Fruit fly (Drosophila melanogaster) whole organism, prepupa: ENCODE results near the gene CG14074.
A peak's percentile ranks its signal among the peaks of the same experiment; 100 is the strongest.

Experiments
- Blimp-1 ChIP-seq: fragments of 200-800 bp; sonication (Bioruptor generic); optimal IDR thresholded peaks from 3 replicates; lab custom pipeline; 2017; ENCODE audit warnings: missing biosample characterization, missing genetic modification characterization, mild to moderate bottlenecking, moderate library complexity, missing genetic modification reagents
- CG10669 ChIP-seq: fragments of 200-800 bp; sonication (Bioruptor generic); optimal IDR thresholded peaks from 3 replicates; lab custom pipeline; 2018; ENCODE audit warnings: missing biosample characterization, mild to moderate bottlenecking, missing genetic modification characterization, moderate library complexity
- CG11762 ChIP-seq: fragments of 200-800 bp; sonication (Bioruptor generic); optimal IDR thresholded peaks from 3 replicates; lab custom pipeline; 2016; ENCODE audit warnings: missing biosample characterization, missing genetic modification characterization; ENCODE audit not compliant: insufficient read depth
- CG11902 ChIP-seq: fragments of 200-800 bp; sonication (Bioruptor generic); optimal IDR thresholded peaks from 3 replicates; lab custom pipeline; 2016; ENCODE audit warnings: missing biosample characterization, missing genetic modification characterization
- CG15336 ChIP-seq: fragments of 200-800 bp; sonication (Bioruptor generic); IDR thresholded peaks from 2 replicates; pipeline ENCODE4 v1.3.6; 2022; ENCODE audit warnings: missing biosample characterization, missing genetic modification characterization
- CG31627 ChIP-seq: fragments of 200-800 bp; sonication (Bioruptor generic); optimal IDR thresholded peaks from 3 replicates; lab custom pipeline; 2016; ENCODE audit warnings: missing biosample characterization, missing genetic modification characterization
- CG32006 ChIP-seq: fragments of 200-800 bp; sonication (Bioruptor generic); optimal IDR thresholded peaks from 3 replicates; lab custom pipeline; 2017; ENCODE audit warnings: missing biosample characterization, mild to moderate bottlenecking, missing genetic modification characterization
- CG3919 ChIP-seq: fragments of 200-800 bp; sonication (Bioruptor generic); optimal IDR thresholded peaks from 3 replicates; lab custom pipeline; 2016; ENCODE audit warnings: missing biosample characterization, missing genetic modification characterization
- CG4318 ChIP-seq: fragments of 200-800 bp; sonication (Bioruptor generic); optimal IDR thresholded peaks from 3 replicates; lab custom pipeline; 2017; ENCODE audit warnings: missing biosample characterization, mild to moderate bottlenecking, missing genetic modification characterization
- CG6276 ChIP-seq: fragments of 200-800 bp; sonication (Bioruptor generic); optimal IDR thresholded peaks from 2 replicates; lab custom pipeline; 2017; ENCODE audit warnings: missing biosample characterization, mild to moderate bottlenecking, missing genetic modification characterization
- CG6792 ChIP-seq: fragments of 200-800 bp; sonication (Bioruptor generic); optimal IDR thresholded peaks from 3 replicates; lab custom pipeline; 2016; ENCODE audit warnings: missing biosample characterization, missing genetic modification characterization
- Ets21C ChIP-seq: fragments of 200-800 bp; sonication (Bioruptor generic); optimal IDR thresholded peaks from 3 replicates; lab custom pipeline; 2016; ENCODE audit warnings: missing biosample characterization, missing genetic modification characterization
- Ets96B ChIP-seq: fragments of 200-800 bp; optimal IDR thresholded peaks from 2 replicates; lab custom pipeline; 2019; ENCODE audit warnings: missing biosample characterization, mild to moderate bottlenecking, missing genetic modification characterization, moderate library complexity
- Hr38 ChIP-seq: sonication (Bioruptor generic); optimal IDR thresholded peaks from 2 replicates; lab custom pipeline; 2016; ENCODE audit warnings: missing biosample characterization, missing genetic modification characterization
- Hr39 ChIP-seq: fragments of 200-800 bp; sonication (Bioruptor generic); optimal IDR thresholded peaks from 2 replicates; lab custom pipeline; 2016; ENCODE audit warnings: missing biosample characterization, missing genetic modification characterization
- Lpt ChIP-seq: fragments of 200-800 bp; sonication (Bioruptor generic); optimal IDR thresholded peaks from 3 replicates; lab custom pipeline; 2016; ENCODE audit warnings: missing biosample characterization, missing genetic modification characterization
- Smox ChIP-seq: fragments of 200-800 bp; sonication (Bioruptor generic); optimal IDR thresholded peaks from 3 replicates; lab custom pipeline; 2016; ENCODE audit warnings: missing biosample characterization, missing genetic modification characterization
- Sox102F ChIP-seq: fragments of 200-800 bp; sonication (Bioruptor generic); optimal IDR thresholded peaks from 2 replicates; lab custom pipeline; 2016; ENCODE audit warnings: missing biosample characterization, mild to moderate bottlenecking, missing genetic modification characterization
- Sox14 ChIP-seq: fragments of 200-800 bp; sonication (Bioruptor generic); optimal IDR thresholded peaks from 3 replicates; lab custom pipeline; 2016; ENCODE audit warnings: missing biosample characterization, missing genetic modification characterization
- Sox15 ChIP-seq: fragments of 200-800 bp; sonication (Bioruptor generic); optimal IDR thresholded peaks from 3 replicates; lab custom pipeline; 2016; ENCODE audit warnings: missing biosample characterization, missing genetic modification characterization
- achi ChIP-seq: fragments of 200-800 bp; sonication (Bioruptor generic); optimal IDR thresholded peaks from 3 replicates; lab custom pipeline; 2016; ENCODE audit warnings: missing biosample characterization, missing genetic modification characterization
- acj6 ChIP-seq: fragments of 200-800 bp; sonication (Bioruptor generic); optimal IDR thresholded peaks from 3 replicates; lab custom pipeline; 2016; ENCODE audit warnings: missing biosample characterization, missing genetic modification characterization
- cyc ChIP-seq: fragments of 200-800 bp; sonication (Bioruptor generic); optimal IDR thresholded peaks from 3 replicates; lab custom pipeline; 2016; ENCODE audit warnings: missing biosample characterization, missing genetic modification characterization
- eg ChIP-seq: fragments of 200-800 bp; sonication (Bioruptor generic); IDR thresholded peaks from 3 replicates; pipeline ENCODE4 v1.3.6; 2022; ENCODE audit warnings: missing biosample characterization, missing genetic modification characterization
- esn ChIP-seq: fragments of 200-800 bp; sonication (Bioruptor generic); optimal IDR thresholded peaks from 2 replicates; lab custom pipeline; 2016; ENCODE audit warnings: missing biosample characterization, mild to moderate bottlenecking, missing genetic modification characterization, moderate library complexity
- fd85E ChIP-seq: fragments of 200-800 bp; sonication (Bioruptor generic); optimal IDR thresholded peaks from 3 replicates; lab custom pipeline; 2016; ENCODE audit warnings: missing biosample characterization, missing genetic modification characterization
- fkh ChIP-seq: fragments of 200-800 bp; sonication (Bioruptor generic); optimal IDR thresholded peaks from 3 replicates; lab custom pipeline; 2017; ENCODE audit warnings: missing biosample characterization, mild to moderate bottlenecking, missing genetic modification characterization, moderate library complexity
- pdm3 ChIP-seq: fragments of 200-800 bp; sonication (Bioruptor generic); optimal IDR thresholded peaks from 3 replicates; lab custom pipeline; 2016; ENCODE audit warnings: missing biosample characterization, missing genetic modification characterization
- salr ChIP-seq, 2 experiments: fragments of 200-800 bp; sonication (Bioruptor generic); optimal IDR thresholded peaks; 3 replicates each; lab custom pipeline; 2016 to 2018; ENCODE audit warnings: missing biosample characterization in 2 of 2, missing genetic modification characterization in 2 of 2, mild to moderate bottlenecking in 1 of 2
- spab ChIP-seq: fragments of 200-800 bp; sonication (Bioruptor generic); optimal IDR thresholded peaks from 2 replicates; lab custom pipeline; 2017; ENCODE audit warnings: missing biosample characterization, mild to moderate bottlenecking, missing genetic modification characterization, missing genetic modification reagents
- ss ChIP-seq, 2 experiments: fragments of 200-800 bp; sonication (Bioruptor generic); optimal IDR thresholded peaks; 2 replicates in 1 of 2; 3 replicates in 1 of 2; lab custom pipeline; 2017 to 2018; ENCODE audit warnings: mild to moderate bottlenecking in 2 of 2, missing biosample characterization in 2 of 2, missing genetic modification characterization in 2 of 2, moderate library complexity in 1 of 2
- svp ChIP-seq: fragments of 200-800 bp; sonication (Bioruptor generic); peaks from one replicate; lab custom pipeline; 2016; ENCODE audit warnings: missing biosample characterization, missing genetic modification characterization
- vri ChIP-seq: fragments of 200-800 bp; sonication (Bioruptor generic); optimal IDR thresholded peaks from 3 replicates; lab custom pipeline; 2016; ENCODE audit warnings: missing biosample characterization, mild to moderate bottlenecking, missing genetic modification characterization

CG14074 gene

dm6 chr3L:18840370-18841007 is 25.5 kb upstream of the CG14074 start (continued):
- TF ChIP-seq esn (GFP tag; lab: Kevin White, UChicago) (peak; percentile 57), ss (GFP tag; optimal IDR thresholded peaks at IDR 0.05; lab: Kevin White, UChicago) (peak in 1 of 2 experiments; percentile 26), CG6276 (GFP tag; lab: Kevin White, UChicago) (peak; percentile 11), Hr39 (GFP tag; lab: Kevin White, UChicago) (peak; percentile 55), pdm3 (GFP tag; lab: Kevin White, UChicago) (peak; percentile 51), spab (GFP tag; lab: Kevin White, UChicago) (no peak), fd85E (GFP tag; lab: Kevin White, UChicago) (peak; percentile 42), CG11902 (GFP tag; lab: Kevin White, UChicago) (no peak), CG6792 (GFP tag; lab: Kevin White, UChicago) (peak; percentile 32), eg (GFP tag; lab: Robert Waterston, UW) (no peak), CG31627 (GFP tag; lab: Kevin White, UChicago) (peak; percentile 55)

dm6 chr3L:18841269-18841668 is 24.8 kb upstream of the CG14074 start:
- no peak for TF ChIP-seq achi (GFP tag; lab: Kevin White, UChicago)
- TF ChIP-seq Sox102F, result no peak
- TF ChIP-seq svp (GFP tag; lab: Kevin White, UChicago), result no peak
- no peak for TF ChIP-seq Ets96B
- TF ChIP-seq Hr38 (GFP tag; lab: Kevin White, UChicago), result no peak

dm6 chr3L:18842236-18842635 is 23.8 kb upstream of the CG14074 start:
- no peak for TF ChIP-seq CG31627 (GFP tag; lab: Kevin White, UChicago)
- no peak for TF ChIP-seq CG4318 (GFP tag; lab: Kevin White, UChicago)
- no peak for TF ChIP-seq Smox (GFP tag; lab: Kevin White, UChicago)
- no peak for TF ChIP-seq CG10669
- TF ChIP-seq fkh (GFP tag; lab: Kevin White, UChicago), result no peak
- TF ChIP-seq Blimp-1 (GFP tag; lab: Kevin White, UChicago), result no peak
- no peak for TF ChIP-seq CG3919 (GFP tag; lab: Kevin White, UChicago)
- no peak for TF ChIP-seq acj6 (GFP tag; lab: Kevin White, UChicago)
- TF ChIP-seq CG32006 (GFP tag; lab: Kevin White, UChicago), result no peak
- TF ChIP-seq Hr39 (GFP tag; lab: Kevin White, UChicago), result no peak
- TF ChIP-seq, all 60 proteins: peak for 0

DNA sequence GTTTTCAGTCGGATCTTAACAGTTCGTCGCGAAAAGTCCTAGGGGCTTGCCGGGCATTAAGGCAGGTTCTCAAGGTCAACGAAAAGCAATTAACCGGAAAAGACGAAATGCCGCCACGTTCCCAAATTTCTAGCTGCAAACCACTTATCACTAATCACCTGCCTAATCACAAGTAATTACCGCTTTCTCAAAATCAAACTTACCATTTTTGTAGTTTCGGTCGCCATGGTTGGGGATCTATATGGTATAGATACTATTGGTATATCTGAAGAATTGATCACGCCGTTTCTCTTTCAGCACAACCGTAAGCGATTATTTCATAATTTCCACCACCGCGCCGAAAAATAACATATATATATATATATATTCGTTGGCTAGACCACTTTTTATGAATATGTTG is 20.2 kb upstream of the CG14074 start:
- no peak for TF ChIP-seq CG11762 (GFP tag; lab: Kevin White, UChicago)
- no peak for TF ChIP-seq Ets21C (GFP tag; lab: Kevin White, UChicago)
- TF ChIP-seq salr (GFP tag; optimal IDR thresholded peaks at IDR 0.05; lab: Kevin White, UChicago), result no peak
- no peak for TF ChIP-seq Hr39 (GFP tag; lab: Kevin White, UChicago)
- no peak for TF ChIP-seq Sox15 (GFP tag; lab: Kevin White, UChicago)
- TF ChIP-seq acj6 (GFP tag; lab: Kevin White, UChicago), result no peak
- no peak for TF ChIP-seq CG31627 (GFP tag; lab: Kevin White, UChicago)
- TF ChIP-seq vri, result no peak
- no peak for TF ChIP-seq achi (GFP tag; lab: Kevin White, UChicago)
- TF ChIP-seq CG15336 (GFP tag; lab: Robert Waterston, UW), result no peak
- no peak for TF ChIP-seq pdm3 (GFP tag; lab: Kevin White, UChicago)
- no peak for TF ChIP-seq fd85E (GFP tag; lab: Kevin White, UChicago)
- no peak for TF ChIP-seq Lpt (GFP tag; lab: Kevin White, UChicago)
- no peak for TF ChIP-seq spab (GFP tag; lab: Kevin White, UChicago)
- no peak for TF ChIP-seq CG4318 (GFP tag; lab: Kevin White, UChicago)
- TF ChIP-seq Blimp-1 (GFP tag; lab: Kevin White, UChicago), result no peak
- TF ChIP-seq ss (GFP tag; optimal IDR thresholded peaks at IDR 0.05; lab: Kevin White, UChicago), result no peak
- TF ChIP-seq Sox14, result no peak
- no peak for TF ChIP-seq Ets96B

- TF ChIP-seq achi (GFP tag; lab: Kevin White, UChicago) (no peak), CG3919 (GFP tag; lab: Kevin White, UChicago) (no peak), Sox14 (no peak), spab (GFP tag; lab: Kevin White, UChicago) (no peak), pdm3 (GFP tag; lab: Kevin White, UChicago) (no peak), CG11762 (GFP tag; lab: Kevin White, UChicago) (no peak), cyc (no peak), CG32006 (GFP tag; lab: Kevin White, UChicago) (no peak), CG6276 (GFP tag; lab: Kevin White, UChicago) (no peak)
Measured at dm6 chr3L:18846233-18846271, 20.0 kb upstream of the CG14074 start, which contains the start of gene Indy. Indy (minus strand) TSS chr3L:18846267.
